Worm (Caenorhabditis elegans) whole organism, L4/young adult: ENCODE results near the gene ncx-5.

ENCODE experiments used
- W03F9.2 ChIP-seq: fragments of 150-350 bp; optimal IDR thresholded peaks from 2 replicates; lab custom pipeline; 2014; ENCODE audit warnings: missing biosample characterization, missing genetic modification characterization
- dao-5 ChIP-seq: sonication (generic microtip); optimal IDR thresholded peaks from 2 replicates; lab custom pipeline; 2016; ENCODE audit warnings: missing genotype, missing genetic modification characterization, moderate library complexity, missing compliant biosample characterization
- him-1 ChIP-seq: sonication (generic microtip); optimal IDR thresholded peaks from 2 replicates; lab custom pipeline; 2016; ENCODE audit warnings: missing genotype, missing genetic modification reagents, missing genetic modification characterization, missing compliant biosample characterization

Gene ncx-5

DNA sequence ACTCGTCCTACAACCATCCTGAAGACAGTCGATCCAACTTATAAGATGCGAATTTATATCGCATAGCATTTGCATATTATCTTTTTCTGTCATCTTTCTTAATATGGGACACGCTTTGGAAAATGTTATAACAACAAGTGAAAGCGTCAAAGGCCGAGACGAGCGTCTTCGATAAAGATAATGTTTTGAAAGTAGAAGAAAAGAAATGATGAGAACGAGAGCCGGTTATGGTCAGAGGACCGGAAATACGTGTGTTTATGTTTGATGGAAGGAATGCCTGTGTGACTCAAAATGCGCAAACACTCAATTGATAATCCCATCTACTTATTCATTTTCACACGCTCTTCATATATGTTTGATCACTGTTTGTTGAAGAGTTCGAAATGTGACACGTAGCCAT is 13.1 kb upstream of the ncx-5 start, which contains the start of gene C35A5.11:
Gene C35A5.11, minus strand, starts transcription at position 101 of the 400 bp plus-strand sequence.
- TF ChIP-seq W03F9.2 (tag; lab: Kevin White, UChicago) (no peak), him-1 (tag; lab: Kevin White, UChicago) (no peak), dao-5 (no peak)

DNA sequence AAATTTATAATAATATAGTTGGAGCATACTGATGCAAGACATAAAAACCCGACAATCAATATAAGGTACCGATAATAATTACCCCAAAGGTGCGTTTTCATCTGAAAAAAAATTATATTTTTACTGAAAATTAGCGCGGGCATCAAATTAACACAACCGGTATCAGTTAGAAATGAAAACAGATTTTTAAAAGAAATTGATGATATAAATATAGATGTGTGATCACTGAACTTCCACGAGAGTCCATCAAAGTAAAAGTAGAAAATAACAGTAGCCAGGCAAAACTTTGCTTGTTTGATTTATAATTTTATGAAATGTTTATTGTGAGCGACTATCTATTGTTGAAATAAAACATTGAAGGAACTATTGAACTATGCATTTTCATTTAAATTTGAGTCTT is 11.4 kb upstream of the ncx-5 start, which contains the start of gene C35A5.3:
Gene C35A5.3, minus strand, starts transcription at position 101 of the 400 bp plus-strand sequence.
- TF ChIP-seq dao-5 (no peak), W03F9.2 (tag; lab: Kevin White, UChicago) (no peak), him-1 (tag; lab: Kevin White, UChicago) (no peak)

DNA sequence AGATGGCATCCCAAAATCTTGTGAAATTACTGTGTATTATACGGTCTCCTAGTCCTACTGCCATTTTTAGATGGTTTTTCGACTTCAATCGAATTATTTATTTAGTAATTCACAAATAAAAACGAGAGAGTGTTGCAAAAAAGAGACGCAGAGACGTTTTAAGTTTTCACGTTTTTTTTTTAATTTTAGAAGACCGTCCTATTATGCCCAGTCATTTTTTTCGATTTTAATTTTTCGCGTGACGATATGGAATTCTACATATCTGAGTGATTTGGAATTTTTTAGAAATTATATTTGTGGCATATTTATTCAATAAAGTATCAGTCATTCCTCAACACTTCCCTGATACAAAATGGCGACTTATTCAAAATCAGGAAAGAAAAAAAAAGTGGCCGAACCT is 6.8 kb upstream of the ncx-5 start, which contains the start of gene C35A5.4:
Gene C35A5.4, plus strand, starts transcription at position 301 of the 400 bp plus-strand sequence.
- no peak for TF ChIP-seq dao-5
- TF ChIP-seq W03F9.2 (tag; lab: Kevin White, UChicago) = no peak
- no peak for TF ChIP-seq him-1 (tag; lab: Kevin White, UChicago)

DNA sequence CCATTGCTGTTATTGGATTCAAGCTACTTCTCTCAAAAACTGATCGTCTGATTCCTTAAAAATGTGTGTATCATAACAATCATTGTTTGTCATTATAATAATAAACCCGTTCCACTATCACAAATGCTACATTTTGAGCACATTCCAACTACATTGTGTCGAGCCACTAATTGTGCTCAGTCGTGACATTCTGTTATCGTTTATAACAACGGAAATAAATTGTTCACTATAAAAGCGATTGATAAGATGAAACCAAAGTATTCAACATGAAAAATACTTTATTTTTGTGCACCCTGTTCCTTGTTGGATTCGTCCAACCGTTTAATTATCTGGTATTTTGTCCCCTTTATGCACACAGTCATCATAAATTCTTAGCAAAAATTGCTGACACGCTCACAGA is 3.3 kb upstream of the ncx-5 start, which contains the start of gene ugt-33:
Gene ugt-33, plus strand, starts transcription at position 260 of the 400 bp plus-strand sequence.
- no peak for TF ChIP-seq him-1 (tag; lab: Kevin White, UChicago)
- TF ChIP-seq W03F9.2 (tag; lab: Kevin White, UChicago) = no peak
- no peak for TF ChIP-seq dao-5

DNA sequence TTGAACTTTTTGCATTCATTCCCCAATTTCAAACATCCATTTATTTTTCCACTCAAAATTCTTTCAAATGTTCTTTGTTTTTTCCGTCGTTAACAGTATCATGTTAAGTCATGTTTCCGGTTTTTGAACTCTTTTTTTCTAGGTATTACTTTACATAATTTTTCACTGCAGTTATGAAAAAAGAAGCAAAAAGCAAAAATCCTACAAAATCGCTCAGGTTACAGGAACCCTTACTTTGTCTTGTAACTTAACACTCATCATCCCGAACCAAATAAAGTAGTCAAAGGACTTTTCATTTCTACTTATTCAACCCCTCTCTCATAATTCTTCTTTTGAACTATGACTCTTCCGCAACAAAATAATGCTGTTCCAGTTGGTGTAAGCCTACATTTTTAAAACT is 1.5 kb upstream of the ncx-5 start, which contains the start of gene aqp-5:
Gene aqp-5, plus strand, starts transcription at position 301 of the 400 bp plus-strand sequence.
- TF ChIP-seq him-1 (tag; lab: Kevin White, UChicago) = no peak
- no peak for TF ChIP-seq dao-5
- no peak for TF ChIP-seq W03F9.2 (tag; lab: Kevin White, UChicago)

DNA sequence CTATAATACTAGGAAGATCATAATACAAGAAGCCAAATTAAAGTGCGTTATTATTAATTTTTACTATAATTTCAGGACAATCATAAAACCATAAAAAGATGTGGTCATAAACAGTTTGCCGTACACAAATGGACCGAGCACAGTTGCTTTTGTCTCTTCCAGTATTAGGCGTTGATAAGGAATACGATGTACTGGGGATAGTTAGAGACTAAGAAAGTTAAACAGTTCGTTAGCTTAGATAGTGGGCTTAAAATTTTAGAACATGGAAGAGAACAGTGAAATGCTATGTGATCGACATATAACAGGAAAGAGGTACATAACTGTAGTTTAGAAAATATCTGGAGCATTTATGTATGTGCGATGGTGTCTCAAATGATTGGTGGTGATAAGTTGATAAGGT is 4.5 kb downstream of the ncx-5 start:
- no peak for TF ChIP-seq W03F9.2 (tag; lab: Kevin White, UChicago)
- TF ChIP-seq dao-5 = no peak
- TF ChIP-seq him-1 (tag; lab: Kevin White, UChicago) = no peak

DNA sequence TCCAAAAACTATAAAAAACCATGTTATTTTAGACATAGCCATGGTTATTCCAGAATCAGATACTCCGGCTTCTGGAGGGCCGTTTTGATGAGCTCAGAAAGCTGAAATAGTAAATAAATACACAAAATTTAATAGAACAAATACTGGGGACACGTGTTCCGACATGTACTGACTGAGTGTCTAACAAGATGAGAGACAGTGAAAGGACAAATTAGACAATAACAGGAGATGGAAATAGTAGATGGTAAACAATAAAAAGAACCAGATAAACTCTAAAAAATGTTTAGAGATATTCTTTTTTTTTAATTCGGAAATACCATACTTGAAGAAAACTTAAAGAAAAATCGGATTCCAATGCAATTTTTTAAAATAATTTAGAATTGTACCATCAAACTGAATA is 5.3 kb downstream of the ncx-5 start, which contains the start of gene Y32F6B.1:
Gene Y32F6B.1, minus strand, starts transcription at position 101 of the 400 bp plus-strand sequence.
- no peak for TF ChIP-seq him-1 (tag; lab: Kevin White, UChicago)
- no peak for TF ChIP-seq W03F9.2 (tag; lab: Kevin White, UChicago)
- no peak for TF ChIP-seq dao-5

DNA sequence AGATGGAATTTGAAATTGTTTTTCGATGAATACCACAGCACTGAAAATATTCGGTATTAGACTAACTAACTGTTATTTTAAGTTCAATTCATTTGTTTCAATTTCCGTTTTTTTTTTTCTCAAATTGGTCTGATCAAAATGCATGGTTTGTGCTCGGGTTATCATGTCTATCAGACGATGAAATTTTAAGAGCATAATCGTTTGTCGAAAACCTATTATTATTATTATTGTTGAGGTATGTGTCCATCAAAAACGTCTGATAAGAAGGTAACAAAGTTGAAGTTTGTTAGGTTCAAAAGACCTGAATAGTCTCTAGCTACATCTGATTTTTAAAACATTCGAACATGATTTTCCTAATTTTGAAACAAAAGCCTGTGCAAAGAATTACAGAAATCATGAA is 5.9 kb downstream of the ncx-5 start:
- TF ChIP-seq W03F9.2 (tag; lab: Kevin White, UChicago) = no peak
- no peak for TF ChIP-seq him-1 (tag; lab: Kevin White, UChicago)

DNA sequence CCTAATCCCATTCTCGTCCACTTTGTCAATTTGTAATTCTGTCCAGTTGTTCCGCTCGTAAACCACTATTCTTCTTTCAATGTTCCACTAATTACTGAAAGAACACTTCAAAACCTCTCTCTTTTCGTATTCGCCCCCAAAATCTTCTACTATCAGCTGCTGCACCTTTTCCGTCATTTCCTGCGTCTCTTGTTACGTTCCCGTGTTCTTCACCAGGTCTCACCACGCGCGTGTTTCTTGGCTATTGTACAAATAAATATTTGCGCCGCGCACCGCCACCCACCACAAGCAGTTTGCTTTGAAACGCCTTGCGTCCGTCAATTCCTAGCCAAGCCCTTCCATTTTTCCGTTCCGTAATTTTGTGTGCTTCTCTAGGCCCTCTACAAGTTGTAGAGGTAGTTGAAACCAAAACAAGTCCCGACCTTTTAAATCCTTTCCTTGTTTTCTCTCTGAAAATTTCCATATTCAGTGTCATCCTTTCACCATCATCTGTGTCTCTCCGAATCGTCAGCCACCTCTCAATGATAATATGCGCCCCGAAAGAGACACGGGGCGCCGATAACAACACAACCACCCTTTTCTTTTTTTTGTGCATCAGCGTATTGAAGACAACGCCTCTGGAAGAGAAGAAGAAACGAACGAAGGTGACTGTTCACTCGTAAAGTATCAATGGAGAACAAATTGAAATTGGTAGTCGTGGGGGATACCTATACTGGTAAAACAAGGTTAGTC is 11.6 kb downstream of the ncx-5 start, which contains the start of the genes crp-1 and Y32F6B.9:
Gene crp-1, plus strand, starts transcription at position 468 of the 732 bp plus-strand sequence.
Gene Y32F6B.9, plus strand, starts transcription at position 603 of the 732 bp plus-strand sequence.
- no peak for TF ChIP-seq W03F9.2 (tag; lab: Kevin White, UChicago)
- TF ChIP-seq him-1 (tag; lab: Kevin White, UChicago) = no peak
- no peak for TF ChIP-seq dao-5

DNA sequence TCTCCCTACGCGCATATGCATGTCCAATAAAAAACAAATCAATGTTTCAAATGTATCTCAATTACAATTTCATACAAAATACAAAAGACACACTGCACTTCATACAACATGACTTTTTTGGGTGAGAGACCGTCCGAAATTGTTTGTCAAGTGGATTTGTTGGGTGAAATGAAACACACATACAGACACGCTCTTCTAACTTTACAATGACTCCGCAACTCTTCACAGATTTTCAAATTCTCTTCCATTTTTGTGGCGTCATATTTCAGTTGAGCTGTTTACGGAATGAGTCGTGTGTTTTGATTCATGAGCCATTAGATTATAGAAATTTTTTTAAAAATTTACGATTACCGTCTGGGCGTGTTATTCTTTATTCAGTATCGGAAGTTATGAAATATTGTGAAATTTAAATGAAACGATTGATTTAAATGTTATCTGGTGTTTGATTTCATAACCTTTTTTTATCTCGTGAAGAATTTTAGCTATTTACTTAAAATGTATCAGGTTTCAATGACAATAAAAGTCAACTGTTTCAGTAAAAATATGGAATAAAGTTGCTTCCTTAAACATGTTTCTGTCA is 12.9 kb downstream of the ncx-5 start:
- TF ChIP-seq him-1 (tag; lab: Kevin White, UChicago) (peak; percentile 23), dao-5 (no peak)

DNA sequence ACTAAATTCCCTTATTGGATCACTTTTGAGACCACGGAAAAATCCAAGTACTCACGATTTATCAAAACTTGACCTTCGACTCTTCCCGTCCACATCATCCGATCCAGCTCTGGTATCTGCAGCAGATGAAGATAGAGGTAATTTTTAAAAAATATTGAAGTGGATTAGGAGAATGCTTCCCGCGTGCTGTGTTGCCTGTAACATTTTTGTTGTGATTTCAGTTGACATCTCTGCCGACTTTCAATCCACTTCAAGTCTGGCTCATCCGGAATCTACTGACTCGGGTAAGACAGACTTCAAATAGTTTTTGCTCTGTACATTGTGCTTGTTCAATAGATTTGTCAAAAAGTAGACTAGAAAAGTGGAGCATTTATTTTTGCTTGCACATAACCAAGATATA is 14.5 kb downstream of the ncx-5 start:
- TF ChIP-seq him-1 (tag; lab: Kevin White, UChicago) (no peak), dao-5 (no peak), W03F9.2 (tag; lab: Kevin White, UChicago) (no peak)

DNA sequence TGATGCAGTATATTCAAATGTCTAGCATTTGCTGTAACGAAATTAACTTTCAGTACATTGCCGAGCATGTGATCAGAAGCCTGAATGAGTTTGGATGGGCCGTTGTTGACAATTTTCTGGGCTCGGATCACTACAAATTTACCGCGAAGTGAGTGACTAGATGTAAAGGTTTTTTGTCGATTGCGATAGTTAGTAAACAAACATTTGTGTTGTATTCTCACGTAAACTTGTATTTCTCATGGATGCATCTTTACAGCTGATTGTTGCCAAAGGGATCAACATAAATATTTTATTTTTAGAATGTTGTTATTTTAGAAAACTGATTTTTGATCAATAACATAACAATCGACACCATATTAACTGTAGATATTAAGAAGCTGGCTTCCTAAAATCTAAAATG is 15.9 kb downstream of the ncx-5 start:
- TF ChIP-seq W03F9.2 (tag; lab: Kevin White, UChicago) = no peak
- no peak for TF ChIP-seq him-1 (tag; lab: Kevin White, UChicago)
- TF ChIP-seq dao-5 = no peak

DNA sequence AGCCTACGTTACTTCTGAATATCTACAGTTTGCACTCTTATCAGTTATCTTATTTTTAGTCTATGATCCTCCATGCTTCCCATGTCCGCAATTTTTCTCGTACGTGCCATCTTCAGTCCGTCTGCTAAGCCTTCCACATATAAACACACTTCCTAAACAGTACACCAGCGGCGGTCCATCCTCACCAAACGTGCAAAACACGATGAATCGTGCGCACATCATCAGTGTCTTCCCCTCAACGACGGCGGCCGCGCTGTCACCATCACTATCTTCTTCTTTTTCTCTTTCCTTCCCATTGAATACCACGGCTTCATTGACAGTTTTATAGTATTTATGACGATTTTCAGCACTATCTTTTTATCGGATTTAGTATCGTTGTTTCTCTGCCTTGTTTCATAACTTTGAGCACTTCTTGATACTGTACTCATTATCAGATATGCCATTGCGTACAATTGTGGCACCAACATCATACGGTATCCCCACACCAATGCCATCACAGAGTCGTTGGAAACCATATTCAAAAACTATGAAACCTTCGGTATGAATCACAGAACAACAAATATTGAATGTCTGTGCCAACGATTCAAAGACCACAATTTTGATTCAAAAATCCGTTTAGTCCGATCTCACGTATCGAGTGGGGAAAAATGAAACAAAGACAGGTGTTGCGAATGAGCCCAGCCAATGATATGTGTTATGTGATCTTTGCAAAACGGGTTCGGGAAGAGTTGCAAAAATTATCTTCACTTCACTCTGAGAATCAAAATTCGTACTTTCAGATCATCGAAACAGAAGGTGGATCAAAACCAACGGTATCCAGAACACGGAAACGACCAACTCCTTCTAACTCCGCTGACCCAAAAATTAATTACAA is 16.8 kb downstream of the ncx-5 start:
- TF ChIP-seq him-1 (tag; lab: Kevin White, UChicago) (no peak), W03F9.2 (tag; lab: Kevin White, UChicago) (no peak), dao-5 (no peak)
